Worm (Caenorhabditis elegans) whole organism, mixed stage, embryonic: ENCODE results near the gene abt-1.

Experiments used
- drap-1 ChIP-seq: fragments of 200-800 bp; sonication (Bioruptor generic); optimal IDR thresholded peaks from 3 replicates; lab custom pipeline; 2018; ENCODE audit warnings: mild to moderate bottlenecking, missing genetic modification characterization, missing compliant biosample characterization
- nhr-237 ChIP-seq: fragments of 150-350 bp; optimal IDR thresholded peaks from 2 replicates; lab custom pipeline; 2014; ENCODE audit warnings: missing biosample characterization, missing genetic modification characterization
- pha-4 ChIP-seq: fragments of 150-350 bp; optimal IDR thresholded peaks from 2 replicates; lab custom pipeline; 2018; ENCODE audit warnings: missing biosample characterization, missing genetic modification reagents, missing genetic modification characterization
- snpc-4 ChIP-seq: fragments of 150-350 bp; optimal IDR thresholded peaks from 2 replicates; lab custom pipeline; 2014; ENCODE audit warnings: missing biosample characterization, missing genetic modification characterization
- tbx-8 ChIP-seq: fragments of 200-800 bp; sonication (Bioruptor generic); optimal IDR thresholded peaks from 2 replicates; lab custom pipeline; 2018; ENCODE audit warnings: mild to moderate bottlenecking, missing genetic modification characterization, moderate library complexity, missing compliant biosample characterization
- unc-62 ChIP-seq: fragments of 150-350 bp; optimal IDR thresholded peaks from 2 replicates; lab custom pipeline; 2014; ENCODE audit warnings: missing biosample characterization, missing genetic modification reagents, missing genetic modification characterization

DNA sequence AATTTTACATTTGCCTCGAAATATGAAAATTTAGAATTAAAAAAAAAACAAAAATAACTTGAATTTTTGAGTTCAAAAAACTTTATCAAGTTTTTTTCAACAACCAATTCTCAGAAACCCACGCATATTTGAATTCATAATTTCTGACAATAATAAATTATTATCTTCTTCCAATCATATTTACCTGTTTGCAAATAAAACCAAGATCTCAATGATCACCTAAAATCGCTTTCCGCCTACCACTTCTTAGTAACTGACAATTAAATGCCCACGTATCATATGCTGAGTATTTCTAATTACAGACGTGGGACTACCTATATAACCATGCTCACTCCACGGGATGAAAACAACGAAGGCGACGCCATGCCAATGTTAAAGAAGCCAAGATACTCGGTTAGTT, 53.0 kb downstream of the abt-1 start, which contains the start of gene pps-1:
- TF ChIP-seq tbx-8 (GFP tag; lab: Kevin White, UChicago) (no peak), nhr-237 (tag; lab: Kevin White, UChicago) (no peak), snpc-4 (tag; lab: Kevin White, UChicago) (no peak), drap-1 (GFP tag; lab: Kevin White, UChicago) (no peak), pha-4 (tag; lab: Kevin White, UChicago) (no peak), unc-62 (GFP tag; lab: Kevin White, UChicago) (no peak)
